Worm (Caenorhabditis elegans) whole organism, late embryonic: ENCODE measurements around the gene T10B10.9.

ENCODE experiments used
- C08G9.2 ChIP-seq: sonication (generic microtip); optimal IDR thresholded peaks from 2 replicates; lab custom pipeline; 2016; ENCODE audit warnings: mild to moderate bottlenecking, missing genetic modification characterization, moderate library complexity, missing compliant biosample characterization
- C38D4.7 ChIP-seq: fragments of 200-800 bp; sonication (Bioruptor generic); optimal IDR thresholded peaks from 2 replicates; lab custom pipeline; 2018; ENCODE audit warnings: mild to moderate bottlenecking, missing genetic modification characterization, moderate library complexity, missing compliant biosample characterization
- F13H6.1 ChIP-seq: sonication (generic microtip); optimal IDR thresholded peaks from 2 replicates; lab custom pipeline; 2016; ENCODE audit warnings: missing genetic modification characterization, missing compliant biosample characterization
- K09A11.1 ChIP-seq: sonication (generic microtip); optimal IDR thresholded peaks from 2 replicates; lab custom pipeline; 2017; ENCODE audit warnings: antibody characterized with exemption, mild to moderate bottlenecking, missing genetic modification characterization, missing compliant biosample characterization; ENCODE audit not compliant: insufficient read depth
- ahr-1 ChIP-seq: sonication (generic microtip); optimal IDR thresholded peaks from 2 replicates; lab custom pipeline; 2016; ENCODE audit warnings: missing genetic modification characterization, missing compliant biosample characterization
- ceh-14 ChIP-seq: sonication (generic microtip); optimal IDR thresholded peaks from 2 replicates; lab custom pipeline; 2016; ENCODE audit warnings: missing genotype, missing genetic modification characterization, missing compliant biosample characterization
- ceh-18 ChIP-seq: sonication (generic microtip); optimal IDR thresholded peaks from 2 replicates; lab custom pipeline; 2016; ENCODE audit warnings: missing genetic modification characterization, missing compliant biosample characterization
- ceh-24 ChIP-seq: sonication (generic microtip); optimal IDR thresholded peaks from 2 replicates; lab custom pipeline; 2016; ENCODE audit warnings: mild to moderate bottlenecking, missing genetic modification characterization, missing compliant biosample characterization
- ceh-30 ChIP-seq: fragments of 150-350 bp; optimal IDR thresholded peaks from 2 replicates; lab custom pipeline; 2014; ENCODE audit warnings: missing biosample characterization, missing genetic modification characterization
- ceh-31 ChIP-seq: sonication (generic microtip); optimal IDR thresholded peaks from 2 replicates; lab custom pipeline; 2016; ENCODE audit warnings: missing genetic modification characterization, missing compliant biosample characterization
- ceh-48 ChIP-seq: sonication (generic microtip); optimal IDR thresholded peaks from 2 replicates; lab custom pipeline; 2016; ENCODE audit warnings: missing genetic modification characterization, inconsistent platforms, missing compliant biosample characterization
- ceh-9 ChIP-seq: sonication (generic microtip); optimal IDR thresholded peaks from 2 replicates; lab custom pipeline; 2016; ENCODE audit warnings: mild to moderate bottlenecking, missing genetic modification characterization, inconsistent platforms, missing compliant biosample characterization
- che-1 ChIP-seq: sonication (generic microtip); optimal IDR thresholded peaks from 2 replicates; lab custom pipeline; 2016; ENCODE audit warnings: mild to moderate bottlenecking, missing genetic modification characterization, missing compliant biosample characterization
- dve-1 ChIP-seq: sonication (generic microtip); optimal IDR thresholded peaks from 2 replicates; lab custom pipeline; 2017; ENCODE audit warnings: antibody characterized with exemption, mild to moderate bottlenecking, missing genetic modification characterization, missing compliant biosample characterization
- elt-2 ChIP-seq: sonication (generic microtip); optimal IDR thresholded peaks from 2 replicates; lab custom pipeline; 2016; ENCODE audit warnings: missing genetic modification reagents, missing genetic modification characterization, missing compliant biosample characterization
- elt-4 ChIP-seq: sonication (generic microtip); optimal IDR thresholded peaks from 2 replicates; lab custom pipeline; 2016; ENCODE audit warnings: missing genetic modification characterization, missing compliant biosample characterization
- ets-4 ChIP-seq: sonication (generic microtip); optimal IDR thresholded peaks from 2 replicates; lab custom pipeline; 2016; ENCODE audit warnings: missing genetic modification characterization, missing compliant biosample characterization
- eyg-1 ChIP-seq: sonication (generic microtip); optimal IDR thresholded peaks from 2 replicates; lab custom pipeline; 2016; ENCODE audit warnings: missing genotype, missing genetic modification characterization, missing compliant biosample characterization
- fkh-6 ChIP-seq: sonication (generic microtip); optimal IDR thresholded peaks from 2 replicates; lab custom pipeline; 2016; ENCODE audit warnings: missing genetic modification characterization, missing compliant biosample characterization
- hlh-13 ChIP-seq: fragments of 200-800 bp; sonication (Bioruptor generic); optimal IDR thresholded peaks from 2 replicates; lab custom pipeline; 2018; ENCODE audit warnings: mild to moderate bottlenecking, missing genetic modification characterization, missing compliant biosample characterization
- hlh-30 ChIP-seq: sonication (generic microtip); optimal IDR thresholded peaks from 2 replicates; lab custom pipeline; 2017; ENCODE audit warnings: antibody characterized with exemption, missing genetic modification characterization, missing compliant biosample characterization; ENCODE audit not compliant: insufficient read depth
- hlh-6 ChIP-seq: sonication (generic microtip); optimal IDR thresholded peaks from 2 replicates; lab custom pipeline; 2016; ENCODE audit warnings: missing genotype, missing genetic modification characterization, missing compliant biosample characterization
- hlh-8 ChIP-seq: sonication (generic microtip); optimal IDR thresholded peaks from 2 replicates; lab custom pipeline; 2016; ENCODE audit warnings: missing genotype, missing genetic modification characterization, missing compliant biosample characterization
- madf-2 ChIP-seq: sonication (generic microtip); optimal IDR thresholded peaks from 2 replicates; lab custom pipeline; 2017; ENCODE audit warnings: missing genetic modification characterization, missing compliant biosample characterization
- nfya-1 ChIP-seq: sonication (generic microtip); optimal IDR thresholded peaks from 2 replicates; lab custom pipeline; 2017; ENCODE audit warnings: missing genetic modification characterization, mild to moderate bottlenecking, missing compliant biosample characterization, antibody characterized with exemption, moderate library complexity
- npax-4 ChIP-seq: sonication (generic microtip); optimal IDR thresholded peaks from 2 replicates; lab custom pipeline; 2016; ENCODE audit warnings: missing genetic modification characterization, missing compliant biosample characterization
- odd-2 ChIP-seq: sonication (generic microtip); optimal IDR thresholded peaks from 2 replicates; lab custom pipeline; 2017; ENCODE audit warnings: antibody characterized with exemption, mild to moderate bottlenecking, missing genetic modification characterization, missing compliant biosample characterization
- pag-3 ChIP-seq: sonication (generic microtip); optimal IDR thresholded peaks from 2 replicates; lab custom pipeline; 2016; ENCODE audit warnings: missing compliant biosample characterization, missing genetic modification characterization, borderline replicate concordance
- pax-1 ChIP-seq: fragments of 150-350 bp; optimal IDR thresholded peaks from 2 replicates; lab custom pipeline; 2014; ENCODE audit warnings: missing biosample characterization, missing genetic modification characterization
- pqm-1 ChIP-seq: sonication (generic microtip); optimal IDR thresholded peaks from 2 replicates; lab custom pipeline; 2016; ENCODE audit warnings: missing genetic modification characterization, missing compliant biosample characterization
- rnt-1 ChIP-seq: sonication (generic microtip); optimal IDR thresholded peaks from 2 replicates; lab custom pipeline; 2016; ENCODE audit warnings: missing genetic modification characterization, missing compliant biosample characterization
- sdc-2 ChIP-seq: sonication (generic microtip); optimal IDR thresholded peaks from 2 replicates; lab custom pipeline; 2016; ENCODE audit warnings: missing genotype, missing genetic modification characterization, missing compliant biosample characterization
- sox-2 ChIP-seq: fragments of 200-800 bp; sonication (Bioruptor generic); IDR thresholded peaks from 2 replicates; pipeline ENCODE4 v1.3.6; 2022; ENCODE audit warnings: missing genetic modification reagents, missing genetic modification characterization, missing compliant biosample characterization
- sox-4 ChIP-seq: sonication (generic microtip); optimal IDR thresholded peaks from 2 replicates; lab custom pipeline; 2017; ENCODE audit warnings: mild to moderate bottlenecking, missing genetic modification characterization, inconsistent platforms, missing compliant biosample characterization
- syd-9 ChIP-seq: sonication (generic microtip); optimal IDR thresholded peaks from 2 replicates; lab custom pipeline; 2016; ENCODE audit warnings: mild to moderate bottlenecking, missing genetic modification characterization, moderate library complexity, missing compliant biosample characterization
- tbx-2 ChIP-seq: sonication (generic microtip); optimal IDR thresholded peaks from 2 replicates; lab custom pipeline; 2016; ENCODE audit warnings: missing genetic modification characterization, missing compliant biosample characterization
- tbx-7 ChIP-seq: sonication (generic microtip); optimal IDR thresholded peaks from 2 replicates; lab custom pipeline; 2016; ENCODE audit warnings: missing genotype, missing genetic modification characterization, missing compliant biosample characterization
- ttx-3 ChIP-seq: sonication (generic microtip); optimal IDR thresholded peaks from 2 replicates; lab custom pipeline; 2016; ENCODE audit warnings: missing genetic modification reagents, missing genetic modification characterization, missing compliant biosample characterization
- unc-3 ChIP-seq, 2 experiments: fragments of 200-800 bp in 1 of 2; sonication (Bioruptor generic) in 1 of 2; sonication (generic microtip) in 1 of 2; conservative IDR thresholded peaks in 1 of 2; optimal IDR thresholded peaks in 1 of 2; 2 replicates each; pipeline versions ENCODE4 v1.3.6 to Lab custom; 2016 to 2022; ENCODE audit warnings: missing compliant biosample characterization in 2 of 2, missing genetic modification characterization in 2 of 2, missing genetic modification reagents in 1 of 2
- unc-86 ChIP-seq: sonication (generic microtip); optimal IDR thresholded peaks from 2 replicates; lab custom pipeline; 2016; ENCODE audit warnings: missing genetic modification characterization, missing compliant biosample characterization
- zip-5 ChIP-seq: sonication (generic microtip); optimal IDR thresholded peaks from 2 replicates; lab custom pipeline; 2016; ENCODE audit warnings: missing genetic modification characterization, missing compliant biosample characterization

The T10B10.9 gene

DNA sequence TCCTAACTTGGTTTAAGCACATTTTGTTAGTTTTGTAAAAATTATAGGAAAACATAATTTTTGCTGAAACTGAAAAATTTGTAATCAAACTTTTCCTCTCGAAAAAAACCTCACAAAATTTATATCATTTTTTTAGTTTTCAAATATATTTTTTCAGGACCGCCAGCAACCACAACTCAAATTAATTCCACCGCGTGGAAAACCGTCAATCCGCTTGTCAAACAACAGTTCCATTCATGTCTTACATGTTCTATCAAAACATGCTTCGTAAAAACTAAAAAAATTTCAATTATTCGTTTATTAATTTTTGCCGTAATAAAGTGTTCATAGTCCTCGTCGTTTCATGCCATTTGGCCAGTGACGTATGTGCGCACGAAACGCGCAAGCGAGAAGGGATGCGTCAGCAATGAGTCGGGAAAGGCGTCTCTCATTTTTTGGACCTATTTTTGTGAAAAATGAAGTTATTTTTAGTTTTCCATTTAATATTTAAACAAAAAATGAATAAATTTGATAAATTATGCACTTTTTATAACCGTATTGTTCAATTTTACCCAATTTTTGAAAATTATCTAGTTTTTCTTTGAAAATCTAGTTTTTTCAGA is 9.2 kb downstream of the T10B10.9 start, which contains the start of gene ucr-2.2 (continued):
- TF ChIP-seq K09A11.1 (no peak), sox-4 (tag; lab: Kevin White, UChicago) (peak; percentile 29), hlh-30 (tag; lab: Kevin White, UChicago) (no peak), tbx-2 (tag; lab: Kevin White, UChicago) (peak; percentile 45), elt-4 (tag; lab: Kevin White, UChicago) (no peak), ceh-9 (no peak), elt-2 (tag; lab: Kevin White, UChicago) (no peak), eyg-1 (no peak), madf-2 (peak; percentile 52), rnt-1 (tag; lab: Kevin White, UChicago) (peak; percentile 9), sox-2 (GFP tag; lab: Robert Waterston, UW) (no peak), hlh-13 (GFP tag; lab: Kevin White, UChicago) (no peak), ets-4 (tag; lab: Kevin White, UChicago) (peak; percentile 8), pqm-1 (no peak), ceh-48 (no peak), hlh-6 (no peak), fkh-6 (tag; lab: Kevin White, UChicago) (no peak), ceh-18 (tag; lab: Kevin White, UChicago) (peak; percentile 45), F13H6.1 (tag; lab: Kevin White, UChicago) (no peak), che-1 (tag; lab: Kevin White, UChicago) (peak; percentile 32), nfya-1 (tag; lab: Kevin White, UChicago) (peak; percentile 60), ceh-30 (tag; lab: Kevin White, UChicago) (no peak), odd-2 (tag; lab: Kevin White, UChicago) (no peak), unc-3 (GFP tag; conservative IDR thresholded peaks at IDR 0.05; lab: Robert Waterston, UW) (no peak), unc-3 (tag; optimal IDR thresholded peaks at IDR 0.05; lab: Kevin White, UChicago) (no peak), npax-4 (no peak), sdc-2 (tag; lab: Kevin White, UChicago) (peak; percentile 22), ttx-3 (tag; lab: Kevin White, UChicago) (no peak), pag-3 (tag; lab: Kevin White, UChicago) (no peak), C38D4.7 (GFP tag; lab: Kevin White, UChicago) (peak; percentile 2)

DNA sequence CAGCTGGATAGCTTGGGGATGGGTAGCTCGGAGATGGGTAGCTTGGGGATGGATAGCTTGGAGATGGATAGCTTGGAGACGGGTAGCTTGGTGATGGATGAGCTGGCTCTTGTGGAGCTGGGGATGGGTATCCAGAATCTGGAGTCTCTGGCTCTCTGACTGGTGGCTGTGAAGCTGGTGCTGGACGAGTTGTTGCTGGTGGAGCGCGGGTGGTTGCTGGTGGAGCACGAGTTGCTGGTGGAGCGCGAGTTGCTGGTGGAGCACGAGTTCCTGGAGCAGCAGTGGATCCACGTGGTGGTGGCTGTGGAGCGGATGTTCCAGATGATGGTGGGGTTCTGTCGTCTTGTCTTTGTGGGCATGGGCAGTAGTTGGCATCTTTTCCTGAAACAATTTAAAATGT is 11.0 kb downstream of the T10B10.9 start:
- TF ChIP-seq hlh-6 (no peak), unc-86 (tag; lab: Kevin White, UChicago) (no peak), ceh-9 (no peak), ceh-14 (tag; lab: Kevin White, UChicago) (no peak), dve-1 (tag; lab: Kevin White, UChicago) (no peak), ceh-24 (tag; lab: Kevin White, UChicago) (no peak), pqm-1 (no peak), tbx-7 (tag; lab: Kevin White, UChicago) (no peak), syd-9 (tag; lab: Kevin White, UChicago) (no peak), zip-5 (no peak), hlh-8 (tag; lab: Kevin White, UChicago) (no peak), fkh-6 (tag; lab: Kevin White, UChicago) (no peak), elt-2 (tag; lab: Kevin White, UChicago) (no peak), ceh-31 (tag; lab: Kevin White, UChicago) (no peak), ahr-1 (tag; lab: Kevin White, UChicago) (no peak), F13H6.1 (tag; lab: Kevin White, UChicago) (no peak), C08G9.2 (tag; lab: Kevin White, UChicago) (no peak), pax-1 (no peak), nfya-1 (tag; lab: Kevin White, UChicago) (no peak), unc-3 (GFP tag; conservative IDR thresholded peaks at IDR 0.05; lab: Robert Waterston, UW) (no peak), unc-3 (tag; optimal IDR thresholded peaks at IDR 0.05; lab: Kevin White, UChicago) (no peak)
